Worm (Caenorhabditis elegans): ENCODE measurements around the gene mrg-1.
A peak's percentile ranks its signal among the peaks of the same experiment; 100 is the strongest.

The mrg-1 gene

ce11 chrIII:12855394-12855793 is 19.1 kb downstream of the mrg-1 start, which contains the start of gene Y37D8A.5:
TSS of gene Y37D8A.5 (minus strand) at chrIII:12855494.
- TF ChIP-seq spr-3 (GFP tag; optimal IDR thresholded peaks at IDR 0.05) (no peak), saeg-2 (GFP tag; IDR thresholded peaks at IDR 0.05) (no peak), F49E8.2 (tag; optimal IDR thresholded peaks at IDR 0.05; ENCODE audit: borderline replicate concordance) (no peak), sdz-12 (GFP tag; optimal IDR thresholded peaks at IDR 0.05) (no peak), ceh-62 (tag; optimal IDR thresholded peaks at IDR 0.05) (no peak), ceh-20 (GFP tag; IDR thresholded peaks at IDR 0.05) (no peak), nhr-25 (tag; optimal IDR thresholded peaks at IDR 0.05; ENCODE audit: borderline replicate concordance, insufficient read depth) (no peak), T20F7.1 (GFP tag; optimal IDR thresholded peaks at IDR 0.05) (no peak), zip-2 (tag; optimal IDR thresholded peaks at IDR 0.05) (no peak), gei-8 (GFP tag; optimal IDR thresholded peaks at IDR 0.05) (no peak), daf-16 (GFP tag; optimal IDR thresholded peaks at IDR 0.05) (no peak), daf-16 (tag; optimal IDR thresholded peaks at IDR 0.05) (no peak), ama-1 (optimal IDR thresholded peaks at IDR 0.05) (no peak)

ce11 chrIII:12851034-12851433 is 23.4 kb downstream of the mrg-1 start:
- TF ChIP-seq Y105C5A.15 (GFP tag; IDR thresholded peaks at IDR 0.05), result no peak
- no peak for TF ChIP-seq cey-2 (tag; optimal IDR thresholded peaks at IDR 0.05; ENCODE audit: borderline replicate concordance, insufficient read depth)
- TF ChIP-seq tag-97 (GFP tag; IDR thresholded peaks at IDR 0.05), result no peak
- TF ChIP-seq egl-43 (GFP tag; IDR thresholded peaks at IDR 0.05), result no peak
- TF ChIP-seq lin-38 (GFP tag; IDR thresholded peaks at IDR 0.05), result no peak
- TF ChIP-seq pqm-1 (tag; optimal IDR thresholded peaks at IDR 0.05), result no peak
- TF ChIP-seq tra-1 (GFP tag; IDR thresholded peaks at IDR 0.05), result no peak
- no peak for TF ChIP-seq lsy-2 (tag; optimal IDR thresholded peaks at IDR 0.05)
- TF ChIP-seq nhr-28 (tag; optimal IDR thresholded peaks at IDR 0.05), result peak; percentile 34

ce11 chrIII:12849691-12850090 is 24.8 kb downstream of the mrg-1 start:
- peak; percentile 47 for TF ChIP-seq hlh-30 (tag; optimal IDR thresholded peaks at IDR 0.05; ENCODE audit: insufficient read depth)
- peak; percentile 20 for TF ChIP-seq mes-2 (tag; optimal IDR thresholded peaks at IDR 0.05; ENCODE audit: poor library complexity, severe bottlenecking)
- TF ChIP-seq mxl-3 (GFP tag; optimal IDR thresholded peaks at IDR 0.05), result peak; percentile 28
- TF ChIP-seq dmd-6 (GFP tag; IDR thresholded peaks at IDR 0.05), result peak; percentile 88
- peak; percentile 24; the same call in 1 of the 2 replicates for TF ChIP-seq php-3 (GFP tag; IDR thresholded peaks at IDR 0.05)
- no peak for TF ChIP-seq ceh-32 (tag; optimal IDR thresholded peaks at IDR 0.05; ENCODE audit: poor library complexity)
- TF ChIP-seq dve-1 (tag; optimal IDR thresholded peaks at IDR 0.05; ENCODE audit: insufficient read depth), result peak; percentile 68
- peak; percentile 75 for TF ChIP-seq hlh-11 (tag; optimal IDR thresholded peaks at IDR 0.05)
- 0 out of 2 replicates have a peak, but pooled peaks have one; percentile 18 for TF ChIP-seq tra-1 (GFP tag; IDR thresholded peaks at IDR 0.05)
- TF ChIP-seq nhr-102 (tag; optimal IDR thresholded peaks at IDR 0.05), result peak; percentile 28
- TF ChIP-seq ceh-44 (GFP tag; IDR thresholded peaks at IDR 0.05), result no peak
- TF ChIP-seq madf-9 (GFP tag; conservative IDR thresholded peaks at IDR 0.05), result no peak
- peak; percentile 100 for TF ChIP-seq nhr-28 (tag; optimal IDR thresholded peaks at IDR 0.05)
- TF ChIP-seq nhr-41 (GFP tag; IDR thresholded peaks at IDR 0.05), result 0 out of 2 replicates have a peak, but pooled peaks have one; percentile 21

ce11 chrIII:12848981-12849589 is 25.4 kb downstream of the mrg-1 start:
- TF ChIP-seq nhr-25 (tag; optimal IDR thresholded peaks at IDR 0.05; ENCODE audit: borderline replicate concordance, insufficient read depth) (peak; percentile 19), zfp-2 (tag; optimal IDR thresholded peaks at IDR 0.05) (no peak), snpc-1.2 (GFP tag; IDR thresholded peaks at IDR 0.05) (no peak), ZK546.5 (tag; optimal IDR thresholded peaks at IDR 0.05) (no peak), zfp-3 (GFP tag; conservative IDR thresholded peaks at IDR 0.05) (no peak), pqm-1 (tag; optimal IDR thresholded peaks at IDR 0.05) (no peak), lin-39 (tag; optimal IDR thresholded peaks at IDR 0.05) (no peak), nhr-11 (tag; optimal IDR thresholded peaks at IDR 0.05) (no peak), lin-29 (GFP tag; IDR thresholded peaks at IDR 0.05) (no peak), F10B5.3 (tag; optimal IDR thresholded peaks at IDR 0.05) (no peak), lsy-2 (tag; optimal IDR thresholded peaks at IDR 0.05) (peak in 1 of 2 experiments; percentile 45), lin-1 (GFP tag; IDR thresholded peaks at IDR 0.05) (no peak), nhr-102 (tag; optimal IDR thresholded peaks at IDR 0.05) (no peak), T20F7.1 (GFP tag; optimal IDR thresholded peaks at IDR 0.05) (no peak), skn-1 (tag; optimal IDR thresholded peaks at IDR 0.05) (no peak), ceh-28 (tag; optimal IDR thresholded peaks at IDR 0.05) (no peak)
